Worm (Caenorhabditis elegans): ENCODE measurements around the gene C39B10.7.

- TF ChIP-seq ama-1 (optimal IDR thresholded peaks at IDR 0.05) (no peak), F13C5.2 (tag; optimal IDR thresholded peaks at IDR 0.05) (no peak), pes-1 (GFP tag; IDR thresholded peaks at IDR 0.05) (no peak)
These were observed 1.6 kb upstream of the C39B10.7 start, which contains the start of gene elt-4 for ce11 chrX:10474998-10475577.

All from whole organism, early embryonic.